Fruit fly (Drosophila melanogaster): ENCODE data around the gene mbf1.
A peak's percentile ranks its signal among the peaks of the same experiment; 100 is the strongest.

mbf1 gene

dm6 chr3L:16584074-16584578, 9.9 kb downstream of the mbf1 start, which contains the start of gene UQCR-C2 (continued):
- TF ChIP-seq p53 (GFP tag; optimal IDR thresholded peaks at IDR 0.05) = no peak
- no peak for TF ChIP-seq Dbx (GFP tag; IDR thresholded peaks at IDR 0.05)
- no peak for TF ChIP-seq CG7372 (GFP tag; IDR thresholded peaks at IDR 0.05)
- no peak for TF ChIP-seq danr (GFP tag; IDR thresholded peaks at IDR 0.05)
- no peak for TF ChIP-seq dimm (GFP tag; IDR thresholded peaks at IDR 0.05)
- no peak for TF ChIP-seq Dad (GFP tag; optimal IDR thresholded peaks at IDR 0.05)
- no peak for TF ChIP-seq seq (GFP tag; IDR thresholded peaks at IDR 0.05)
- TF ChIP-seq CG12769 (tag; optimal IDR thresholded peaks at IDR 0.05) = no peak
- TF ChIP-seq CG6272 (GFP tag; IDR thresholded peaks at IDR 0.05) = no peak
- TF ChIP-seq NK7.1 (GFP tag; optimal IDR thresholded peaks at IDR 0.05) = no peak
- peak; percentile 58 for TF ChIP-seq CG14710 (tag; optimal IDR thresholded peaks at IDR 0.05)
- no peak for TF ChIP-seq Dll (GFP tag; IDR thresholded peaks at IDR 0.05; ENCODE audit: partially characterized antibody)
- no peak for TF ChIP-seq tio (GFP tag; optimal IDR thresholded peaks at IDR 0.05)
- no peak for TF ChIP-seq HLH4C (GFP tag; IDR thresholded peaks at IDR 0.05; ENCODE audit: partially characterized antibody)
- no peak for TF ChIP-seq CG16779 (GFP tag; IDR thresholded peaks at IDR 0.05)
- TF ChIP-seq H15 (GFP tag; IDR thresholded peaks at IDR 0.05) = no peak
- TF ChIP-seq ap (GFP tag; IDR thresholded peaks at IDR 0.05) = no peak
- no peak for TF ChIP-seq yki (optimal IDR thresholded peaks at IDR 0.05)
- TF ChIP-seq aop (GFP tag; IDR thresholded peaks at IDR 0.05) = no peak
- TF ChIP-seq CG10565 (GFP tag; optimal IDR thresholded peaks at IDR 0.05) = no peak
- TF ChIP-seq B-H2 (GFP tag; optimal IDR thresholded peaks at IDR 0.05) = peak; percentile 71
- no peak for TF ChIP-seq MTF-1 (GFP tag; optimal IDR thresholded peaks at IDR 0.05; ENCODE audit: borderline replicate concordance)
- TF ChIP-seq Hr51 (GFP tag; optimal IDR thresholded peaks at IDR 0.05) = no peak
- TF ChIP-seq unpg (GFP tag; optimal IDR thresholded peaks at IDR 0.05) = no peak
- no peak for TF ChIP-seq pfk (GFP tag; optimal IDR thresholded peaks at IDR 0.05)
- TF ChIP-seq CG10431 (GFP tag; optimal IDR thresholded peaks at IDR 0.05) = no peak
- no peak for TF ChIP-seq sisA (GFP tag; IDR thresholded peaks at IDR 0.05)
- no peak for TF ChIP-seq Oaz (GFP tag; IDR thresholded peaks at IDR 0.05)
- no peak for TF ChIP-seq CG6689 (GFP tag; IDR thresholded peaks at IDR 0.05)
- no peak for TF ChIP-seq Dip2 (GFP tag; IDR thresholded peaks at IDR 0.05)
- TF ChIP-seq ro (GFP tag; IDR thresholded peaks at IDR 0.05) = no peak
- no peak for TF ChIP-seq Blimp-1 (GFP tag; optimal IDR thresholded peaks at IDR 0.05)
- TF ChIP-seq pita (GFP tag; optimal IDR thresholded peaks at IDR 0.05) = no peak
- no peak for TF ChIP-seq Ravus (GFP tag; IDR thresholded peaks at IDR 0.05)
- no peak for TF ChIP-seq CG3065 (GFP tag; optimal IDR thresholded peaks at IDR 0.05)
- no peak for TF ChIP-seq ara (GFP tag; IDR thresholded peaks at IDR 0.05)
- peak; percentile 19 for TF ChIP-seq CG10147 (GFP tag; optimal IDR thresholded peaks at IDR 0.05)
- TF ChIP-seq cad (GFP tag; optimal IDR thresholded peaks at IDR 0.05) = no peak
- TF ChIP-seq scrt (GFP tag; optimal IDR thresholded peaks at IDR 0.05) = no peak
- no peak for TF ChIP-seq sima (GFP tag; optimal IDR thresholded peaks at IDR 0.05)
- no peak for TF ChIP-seq CG10654 (GFP tag; optimal IDR thresholded peaks at IDR 0.05)
- no peak for TF ChIP-seq chm (GFP tag; IDR thresholded peaks at IDR 0.05)
- TF ChIP-seq CG30431 (GFP tag; optimal IDR thresholded peaks at IDR 0.05) = no peak
- TF ChIP-seq corto (GFP tag; optimal IDR thresholded peaks at IDR 0.05) = no peak
- no peak for TF ChIP-seq CG7963 (GFP tag; IDR thresholded peaks at IDR 0.05; ENCODE audit: partially characterized antibody)
- no peak for TF ChIP-seq repo (GFP tag; optimal IDR thresholded peaks at IDR 0.05)
- no peak for TF ChIP-seq bsh (GFP tag; optimal IDR thresholded peaks at IDR 0.05)
- no peak for TF ChIP-seq CG10274 (GFP tag; optimal IDR thresholded peaks at IDR 0.05)
- TF ChIP-seq eve (GFP tag; optimal IDR thresholded peaks at IDR 0.05) = no peak
- peak; percentile 61 for TF ChIP-seq sens (GFP tag)
- TF ChIP-seq CG18011 (GFP tag; optimal IDR thresholded peaks at IDR 0.05) = no peak
- no peak for TF ChIP-seq klu (GFP tag; IDR thresholded peaks at IDR 0.05)

Measured in whole organism, embryonic.